Worm (Caenorhabditis elegans): ENCODE measurements around the gene fdgt-1.

DNA sequence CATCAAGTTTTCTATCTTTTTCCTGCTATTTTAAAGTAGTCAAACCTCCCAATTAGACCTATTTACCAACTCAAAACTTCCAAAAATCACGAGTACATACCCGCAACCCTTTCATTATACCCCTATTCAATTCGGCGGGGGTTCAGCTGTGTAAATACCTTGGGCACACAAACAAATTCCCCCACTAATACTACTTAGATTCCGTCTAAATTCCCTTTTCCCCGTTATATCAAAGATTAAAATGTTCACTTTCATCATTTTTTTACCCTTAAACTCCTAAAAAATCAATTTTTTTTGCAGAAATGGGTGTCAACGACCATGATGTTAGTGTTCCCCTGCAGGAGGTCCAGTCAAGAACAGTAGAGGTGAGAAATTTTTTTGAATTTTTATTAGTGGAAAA lies at the start of gene fdgt-1:
- TF ChIP-seq ceh-82 (tag; optimal IDR thresholded peaks at IDR 0.05) (no peak), ZK337.2 (GFP tag; IDR thresholded peaks at IDR 0.05) (no peak), dve-1 (tag; optimal IDR thresholded peaks at IDR 0.05; ENCODE audit: insufficient read depth) (no peak), snpc-1.2 (GFP tag; IDR thresholded peaks at IDR 0.05) (no peak), gei-8 (GFP tag; optimal IDR thresholded peaks at IDR 0.05) (no peak)
